Fruit fly (Drosophila melanogaster): ENCODE data around the gene Ctl1.

DNA sequence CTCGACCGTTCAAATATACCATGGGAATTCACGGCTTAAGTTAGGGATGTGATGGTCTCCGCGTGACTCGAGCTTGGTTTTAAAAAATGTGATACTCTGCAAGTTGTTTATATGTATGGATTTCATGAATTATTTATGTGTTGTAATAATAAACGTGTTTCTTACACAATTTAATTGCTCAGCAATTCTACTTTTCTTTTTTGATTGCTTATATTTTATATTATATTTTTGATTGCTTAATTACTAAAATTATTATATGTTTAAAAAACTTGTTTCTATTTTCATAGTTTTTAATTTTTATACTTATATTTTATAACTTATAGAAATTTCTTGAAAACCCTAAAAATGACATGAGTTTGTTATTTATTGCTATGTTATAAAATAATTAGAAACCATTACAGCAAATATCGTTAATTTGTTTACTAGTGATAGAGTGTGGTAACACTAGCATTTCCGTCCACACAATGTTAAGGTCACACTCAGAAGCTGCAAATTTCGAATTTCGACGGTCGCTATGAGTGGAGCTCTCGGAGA is 23.4 kb upstream of the Ctl1 start, which contains the start of the genes ago and CG1265:
- TF ChIP-seq insv (optimal IDR thresholded peaks at IDR 0.05) (no peak), Myc (optimal IDR thresholded peaks at IDR 0.05) (no peak), h (optimal IDR thresholded peaks at IDR 0.05) (no peak), ttk (optimal IDR thresholded peaks at IDR 0.05) (no peak)

Measured in Kc167 (cell line).